Worm (Caenorhabditis elegans): ENCODE data around the gene C07G1.6.
A peak's percentile ranks its signal among the peaks of the same experiment; 100 is the strongest.

C07G1.6 gene

ce11 chrIV:8239584-8239983 lies 29.4 kb upstream of the C07G1.6 start:
- TF ChIP-seq tra-1 (GFP tag; IDR thresholded peaks at IDR 0.05) (no peak), aha-1 (tag) (peak; percentile 68), hif-1 (tag; optimal IDR thresholded peaks at IDR 0.05) (no peak), pqm-1 (tag; optimal IDR thresholded peaks at IDR 0.05) (peak; percentile 4), unc-62 (GFP tag; optimal IDR thresholded peaks at IDR 0.05 in 1 of 2) (peak in 1 of 2 experiments; percentile 55), unc-62 (tag; optimal IDR thresholded peaks at IDR 0.05) (no peak), lin-38 (GFP tag; IDR thresholded peaks at IDR 0.05) (no peak), daf-16 (GFP tag; optimal IDR thresholded peaks at IDR 0.05) (no peak), daf-16 (tag; optimal IDR thresholded peaks at IDR 0.05) (peak; percentile 70), vab-7 (GFP tag; IDR thresholded peaks at IDR 0.05) (no peak), dmd-6 (GFP tag; IDR thresholded peaks at IDR 0.05) (no peak), nhr-102 (tag; optimal IDR thresholded peaks at IDR 0.05) (no peak), arid-1 (GFP tag; conservative IDR thresholded peaks at IDR 0.05) (no peak), mdl-1 (tag; optimal IDR thresholded peaks at IDR 0.05) (no peak), ama-1 (optimal IDR thresholded peaks at IDR 0.05) (no peak), lin-29 (GFP tag; IDR thresholded peaks at IDR 0.05) (no peak), ctbp-1 (GFP tag; IDR thresholded peaks at IDR 0.05) (no peak), aly-2 (tag; optimal IDR thresholded peaks at IDR 0.05) (no peak), F49E8.2 (tag; optimal IDR thresholded peaks at IDR 0.05; ENCODE audit: borderline replicate concordance) (no peak), F44E2.7 (GFP tag; IDR thresholded peaks at IDR 0.05) (no peak), ZK337.2 (GFP tag; IDR thresholded peaks at IDR 0.05) (no peak), D1046.2 (GFP tag; IDR thresholded peaks at IDR 0.05) (no peak), nhr-6 (tag; optimal IDR thresholded peaks at IDR 0.05) (no peak), fkh-10 (GFP tag; optimal IDR thresholded peaks at IDR 0.05) (no peak), unc-39 (tag; optimal IDR thresholded peaks at IDR 0.05) (no peak), ceh-62 (tag; optimal IDR thresholded peaks at IDR 0.05) (no peak), snpc-4 (tag; optimal IDR thresholded peaks at IDR 0.05) (no peak), madf-9 (GFP tag; conservative IDR thresholded peaks at IDR 0.05) (no peak), nhr-28 (tag; optimal IDR thresholded peaks at IDR 0.05) (peak; percentile 60), dmd-9 (GFP tag; IDR thresholded peaks at IDR 0.05) (no peak)

- TF ChIP-seq daf-8 (GFP tag; IDR thresholded peaks at IDR 0.05) (no peak), ceh-82 (tag; optimal IDR thresholded peaks at IDR 0.05) (no peak), R02D3.7 (tag; optimal IDR thresholded peaks at IDR 0.05) (no peak), nhr-25 (tag; optimal IDR thresholded peaks at IDR 0.05; ENCODE audit: borderline replicate concordance, insufficient read depth) (no peak), dmd-9 (GFP tag; IDR thresholded peaks at IDR 0.05) (no peak), ceh-62 (tag; optimal IDR thresholded peaks at IDR 0.05) (no peak), lir-3 (tag; optimal IDR thresholded peaks at IDR 0.05) (no peak), cey-2 (tag; optimal IDR thresholded peaks at IDR 0.05; ENCODE audit: borderline replicate concordance, insufficient read depth) (no peak), attf-4 (tag; optimal IDR thresholded peaks at IDR 0.05) (no peak), jun-1 (tag; optimal IDR thresholded peaks at IDR 0.05) (no peak), T26A8.4 (GFP tag; IDR thresholded peaks at IDR 0.05) (no peak), ceh-44 (GFP tag; IDR thresholded peaks at IDR 0.05) (no peak), ces-1 (GFP tag; optimal IDR thresholded peaks at IDR 0.05) (no peak), Y105C5A.15 (GFP tag; IDR thresholded peaks at IDR 0.05) (no peak)
Observed at ce11 chrIV:8236502-8236901, 26.3 kb upstream of the C07G1.6 start, which contains the start of gene nhr-66. nhr-66 (minus strand) TSS chrIV:8236602.

Data from whole organism, L4 larva.